Fruit fly (Drosophila melanogaster): ENCODE data around the gene Cpr72Ec.

dm6 chr3L:16392203-16392800 lies 25.2 kb upstream of the Cpr72Ec start:
- TF ChIP-seq Nf-YB (GFP tag; optimal IDR thresholded peaks at IDR 0.05), result no peak
- no peak for TF ChIP-seq Jarid2 (GFP tag; optimal IDR thresholded peaks at IDR 0.05)
- no peak for TF ChIP-seq tup (GFP tag; optimal IDR thresholded peaks at IDR 0.05)
- TF ChIP-seq CG2875 (GFP tag; optimal IDR thresholded peaks at IDR 0.05), result no peak
- no peak for TF ChIP-seq CG1647 (GFP tag; optimal IDR thresholded peaks at IDR 0.05)
- TF ChIP-seq psq (GFP tag; optimal IDR thresholded peaks at IDR 0.05), result no peak
- TF ChIP-seq Aef1 (GFP tag; IDR thresholded peaks at IDR 0.05), result no peak
- no peak for TF ChIP-seq CG8765 (GFP tag; IDR thresholded peaks at IDR 0.05)
- TF ChIP-seq Mes4 (GFP tag; optimal IDR thresholded peaks at IDR 0.05), result no peak
- TF ChIP-seq CG11695 (GFP tag; IDR thresholded peaks at IDR 0.05), result no peak
